Worm (Caenorhabditis elegans): ENCODE measurements around the gene osg-1.
A peak's percentile ranks its signal among the peaks of the same experiment; 100 is the strongest.

Gene osg-1

DNA sequence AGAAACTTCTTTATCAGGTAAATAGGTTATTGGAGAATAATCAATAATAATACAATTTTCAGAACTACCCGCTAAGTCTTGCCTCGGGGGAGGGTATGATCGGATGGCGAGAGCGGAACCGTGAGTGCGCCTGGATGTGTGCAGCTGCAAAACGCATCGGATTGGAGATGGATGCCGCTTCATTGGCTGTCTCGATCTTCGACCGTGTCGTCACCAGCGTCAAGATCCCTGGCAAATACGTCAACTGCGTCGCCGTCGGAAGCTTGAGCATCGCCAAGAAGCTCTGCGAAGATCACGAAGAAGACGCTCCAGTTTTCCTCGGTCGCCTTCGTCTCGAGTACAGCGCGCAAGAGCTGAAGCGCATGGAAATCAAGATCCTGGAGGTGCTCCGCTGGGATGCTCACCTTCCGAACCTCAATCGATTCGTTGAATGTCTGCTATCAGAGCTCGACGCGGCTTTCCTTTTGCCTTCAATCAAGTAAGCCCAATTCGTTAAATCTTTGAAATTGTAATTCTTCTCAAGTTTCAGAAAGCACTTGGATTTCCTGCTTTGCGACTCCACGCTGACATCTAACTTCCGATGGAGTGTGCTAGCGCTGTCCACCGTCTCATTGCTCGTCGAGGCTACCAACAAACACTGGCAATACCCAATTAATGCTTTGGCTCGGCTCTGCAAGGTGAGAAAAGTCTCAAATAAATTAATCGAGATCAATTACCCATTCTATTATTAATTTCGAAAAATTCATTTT is 17.5 kb downstream of the osg-1 start:
- TF ChIP-seq W03F9.2 (tag; optimal IDR thresholded peaks at IDR 0.05) (no peak), dao-5 (tag; optimal IDR thresholded peaks at IDR 0.05) (no peak), him-1 (tag; optimal IDR thresholded peaks at IDR 0.05) (no peak)

DNA sequence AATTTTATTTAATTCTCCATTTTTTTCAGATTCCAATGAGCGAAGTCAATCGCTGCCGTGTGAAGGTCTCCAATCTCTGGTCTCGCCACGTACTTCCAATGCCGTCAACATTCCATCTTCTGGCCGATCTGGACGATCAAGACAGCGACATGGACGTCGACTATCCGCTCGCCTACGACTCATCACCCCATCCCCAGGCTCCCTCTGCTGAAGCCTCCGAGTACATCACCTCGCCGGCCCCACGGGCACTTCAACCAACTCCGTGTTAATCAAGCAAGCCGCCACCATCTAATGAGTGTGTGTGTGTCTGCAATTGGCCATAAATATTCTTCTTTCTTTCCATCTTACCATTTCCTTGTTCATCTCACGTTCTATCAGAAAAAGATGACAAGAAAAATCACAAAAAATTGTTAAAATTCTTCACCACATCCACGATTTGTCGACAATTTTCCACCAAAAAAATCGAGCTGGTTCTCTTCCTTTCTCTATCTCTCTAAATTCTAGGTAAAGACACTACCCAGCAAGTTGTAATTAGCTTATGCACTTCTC is 18.2 kb downstream of the osg-1 start:
- TF ChIP-seq W03F9.2 (tag; optimal IDR thresholded peaks at IDR 0.05), result no peak
- TF ChIP-seq dao-5 (tag; optimal IDR thresholded peaks at IDR 0.05), result no peak
- TF ChIP-seq him-1 (tag; optimal IDR thresholded peaks at IDR 0.05), result no peak

DNA sequence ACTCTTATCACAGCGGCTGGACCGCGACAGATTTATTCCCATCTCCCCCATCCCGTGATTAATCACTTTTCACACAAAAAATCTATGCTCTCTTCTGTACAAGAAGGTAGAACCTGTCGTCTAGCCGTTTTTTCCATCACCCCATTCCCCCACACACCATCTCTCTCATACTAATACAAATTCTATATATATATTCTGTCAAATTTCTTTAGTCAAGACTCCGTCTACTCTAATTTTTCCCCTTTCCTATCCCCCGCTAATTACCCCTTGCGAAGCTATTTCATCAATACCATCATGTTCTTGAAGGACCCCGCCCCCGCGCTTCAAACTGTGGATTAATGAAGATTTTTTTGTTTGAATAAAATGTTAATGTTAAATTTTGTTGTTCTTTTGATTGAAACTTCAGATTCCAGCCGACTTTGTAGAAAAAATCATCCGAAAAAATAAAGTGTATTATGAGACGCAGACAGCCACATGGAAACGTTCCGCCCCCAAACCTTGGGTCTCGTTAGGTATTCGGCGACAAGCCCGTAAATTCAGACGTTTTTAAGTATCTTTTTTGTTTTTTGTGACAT is 18.8 kb downstream of the osg-1 start:
- peak; percentile 16 for TF ChIP-seq him-1 (tag; optimal IDR thresholded peaks at IDR 0.05)
- no peak for TF ChIP-seq dao-5 (tag; optimal IDR thresholded peaks at IDR 0.05)

DNA sequence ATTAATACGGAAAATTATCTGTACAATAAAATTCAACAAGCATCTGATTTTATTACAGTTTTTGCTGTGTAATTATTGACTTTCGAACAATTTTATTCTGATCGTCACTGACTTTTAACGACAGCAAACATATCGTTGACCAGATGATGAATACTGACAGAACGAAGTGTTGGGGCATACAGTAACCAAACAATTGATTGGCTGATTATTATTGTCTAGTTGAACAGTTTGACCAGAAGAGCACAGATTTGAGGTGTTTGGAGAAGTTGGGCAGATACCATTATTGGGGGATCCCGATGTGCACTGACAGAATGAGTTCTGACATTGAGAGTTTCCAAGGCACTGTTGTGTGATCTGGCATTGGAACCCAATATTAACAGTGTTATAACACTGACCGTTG is 19.6 kb downstream of the osg-1 start:
- no peak for TF ChIP-seq W03F9.2 (tag; optimal IDR thresholded peaks at IDR 0.05)
- no peak for TF ChIP-seq dao-5 (tag; optimal IDR thresholded peaks at IDR 0.05)
- no peak for TF ChIP-seq him-1 (tag; optimal IDR thresholded peaks at IDR 0.05)

DNA sequence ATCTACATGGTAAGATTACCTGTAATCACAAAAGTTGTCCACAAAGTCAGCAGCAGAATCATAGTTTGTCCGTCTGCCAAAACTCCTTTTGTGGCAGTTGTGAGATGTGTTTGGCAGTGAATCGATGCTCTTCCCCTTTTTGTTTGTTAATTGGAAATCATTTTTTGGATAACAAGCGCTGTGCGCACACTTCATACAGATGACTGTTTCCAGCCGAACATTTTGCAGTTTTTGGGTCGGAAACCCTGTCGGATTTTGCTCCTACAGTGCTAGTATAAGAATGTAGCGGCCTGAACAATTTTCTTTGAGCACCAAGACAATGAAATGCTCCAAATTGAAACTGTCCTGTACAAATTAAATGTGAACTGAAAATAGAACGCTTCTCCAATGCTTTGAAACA is 21.3 kb downstream of the osg-1 start, which contains the start of gene D1044.7:
Gene D1044.7, minus strand, starts transcription at position 101 of the 400 bp plus-strand sequence.
- TF ChIP-seq W03F9.2 (tag; optimal IDR thresholded peaks at IDR 0.05) (no peak), him-1 (tag; optimal IDR thresholded peaks at IDR 0.05) (no peak), dao-5 (tag; optimal IDR thresholded peaks at IDR 0.05) (no peak)

DNA sequence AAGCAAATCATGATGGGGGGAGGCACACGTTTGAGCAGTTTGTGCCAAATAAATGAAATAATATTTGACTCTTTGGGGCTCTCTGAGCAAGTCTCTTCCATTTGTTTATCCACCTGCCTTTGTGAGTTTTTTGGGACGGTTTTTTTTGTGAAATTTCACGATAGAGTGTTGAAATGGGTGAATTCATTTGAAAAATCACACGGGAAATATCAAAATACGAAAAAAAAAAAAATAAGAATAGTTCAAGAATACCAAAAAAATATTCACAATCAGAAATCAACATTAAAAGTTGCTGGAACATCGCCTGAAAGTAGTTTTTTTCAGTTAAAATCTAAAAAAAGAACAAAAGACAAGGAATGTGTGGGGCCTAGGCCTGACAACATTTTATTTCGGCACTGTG is 25.1 kb downstream of the osg-1 start, which contains the start of gene pqn-25:
Gene pqn-25, minus strand, starts transcription at position 101 of the 400 bp plus-strand sequence.
- TF ChIP-seq W03F9.2 (tag; optimal IDR thresholded peaks at IDR 0.05), result no peak
- no peak for TF ChIP-seq him-1 (tag; optimal IDR thresholded peaks at IDR 0.05)
- no peak for TF ChIP-seq dao-5 (tag; optimal IDR thresholded peaks at IDR 0.05)

DNA sequence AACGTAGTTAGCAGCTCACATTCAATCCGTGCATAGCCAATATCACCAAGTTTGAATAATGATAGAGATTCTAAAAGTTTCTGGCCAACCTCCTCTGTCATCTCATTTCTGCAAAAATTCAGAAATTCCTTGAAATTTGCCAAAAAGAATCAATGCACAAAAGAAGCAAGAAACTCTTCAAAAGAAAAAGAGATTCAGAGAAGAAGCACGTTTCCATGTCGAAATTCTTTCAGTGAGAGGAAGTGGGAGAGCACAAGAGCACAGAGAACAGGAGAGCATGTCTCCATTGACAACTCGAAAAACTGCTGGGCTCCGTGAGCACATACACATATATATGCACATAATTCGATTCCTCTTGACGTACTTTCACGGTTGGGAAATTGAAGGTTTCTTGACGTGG is 30.1 kb downstream of the osg-1 start, which contains the start of gene nekl-4:
Gene nekl-4, minus strand, starts transcription at position 101 of the 400 bp plus-strand sequence.
- TF ChIP-seq him-1 (tag; optimal IDR thresholded peaks at IDR 0.05) (no peak), W03F9.2 (tag; optimal IDR thresholded peaks at IDR 0.05) (no peak), dao-5 (tag; optimal IDR thresholded peaks at IDR 0.05) (no peak)

DNA sequence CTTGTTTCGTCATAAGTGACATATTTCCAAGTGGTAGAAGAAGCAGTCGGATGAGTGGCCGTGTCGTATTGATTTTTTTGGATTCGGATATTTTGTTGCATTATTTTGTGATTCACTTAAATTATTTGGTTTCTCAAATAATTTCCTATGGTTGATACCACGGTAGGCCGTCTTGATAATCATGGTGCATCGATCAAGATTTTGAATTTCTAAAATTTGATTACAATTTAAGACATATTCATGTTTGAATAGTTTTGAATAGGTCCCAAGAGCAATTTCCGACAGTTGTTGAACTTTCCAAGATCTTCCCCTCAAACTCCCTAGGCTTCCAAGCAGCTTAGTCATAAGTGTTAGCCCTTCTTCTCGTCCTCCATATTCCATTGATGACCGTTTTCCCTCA is 34.6 kb downstream of the osg-1 start, which contains the start of gene D1044.4:
Gene D1044.4, minus strand, starts transcription at position 101 of the 400 bp plus-strand sequence.
- TF ChIP-seq W03F9.2 (tag; optimal IDR thresholded peaks at IDR 0.05) (no peak), dao-5 (tag; optimal IDR thresholded peaks at IDR 0.05) (no peak), him-1 (tag; optimal IDR thresholded peaks at IDR 0.05) (no peak)

DNA sequence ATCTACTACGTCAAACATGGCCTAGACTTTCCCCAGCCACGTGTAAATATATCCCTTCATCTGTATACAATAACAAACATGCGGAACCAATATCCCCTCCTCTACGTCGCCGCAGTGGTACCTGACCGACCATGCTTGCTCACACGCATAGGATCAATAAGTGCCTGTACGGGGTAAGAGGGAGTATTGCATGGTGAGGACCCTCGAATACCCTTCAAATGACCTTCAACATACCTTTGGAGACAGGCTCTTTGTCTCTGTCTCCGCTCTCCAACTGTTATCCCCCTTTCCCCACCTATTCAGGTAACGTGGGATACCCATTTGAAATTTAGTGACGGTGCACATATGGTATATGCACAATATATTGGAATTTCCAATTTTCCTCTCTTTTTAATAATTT is 38.6 kb downstream of the osg-1 start, which contains the start of gene dex-1:
Gene dex-1, plus strand, starts transcription at position 132 of the 400 bp plus-strand sequence.
- no peak for TF ChIP-seq W03F9.2 (tag; optimal IDR thresholded peaks at IDR 0.05)
- TF ChIP-seq him-1 (tag; optimal IDR thresholded peaks at IDR 0.05), result no peak
- no peak for TF ChIP-seq dao-5 (tag; optimal IDR thresholded peaks at IDR 0.05)

DNA sequence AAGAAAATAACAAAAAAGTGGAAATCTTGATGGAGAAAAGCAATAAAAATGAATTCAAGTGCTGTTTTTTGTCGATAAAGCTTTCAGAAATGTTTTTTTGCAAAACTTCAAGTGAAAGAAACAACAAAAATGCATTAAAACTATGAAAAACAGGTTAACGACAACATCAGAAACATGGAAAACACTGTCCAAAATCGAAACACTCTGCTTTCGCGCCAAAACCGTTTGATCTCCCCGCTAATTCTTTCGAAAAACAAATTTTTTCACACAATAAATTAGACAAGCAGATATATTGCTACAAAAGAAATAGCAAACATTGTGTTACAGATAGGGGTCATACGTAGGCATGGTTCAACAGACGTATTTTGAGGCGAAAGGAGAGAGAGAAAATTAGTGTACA is 54.4 kb downstream of the osg-1 start:
- no peak for TF ChIP-seq dao-5 (tag; optimal IDR thresholded peaks at IDR 0.05)
- TF ChIP-seq him-1 (tag; optimal IDR thresholded peaks at IDR 0.05), result no peak
- no peak for TF ChIP-seq W03F9.2 (tag; optimal IDR thresholded peaks at IDR 0.05)

DNA sequence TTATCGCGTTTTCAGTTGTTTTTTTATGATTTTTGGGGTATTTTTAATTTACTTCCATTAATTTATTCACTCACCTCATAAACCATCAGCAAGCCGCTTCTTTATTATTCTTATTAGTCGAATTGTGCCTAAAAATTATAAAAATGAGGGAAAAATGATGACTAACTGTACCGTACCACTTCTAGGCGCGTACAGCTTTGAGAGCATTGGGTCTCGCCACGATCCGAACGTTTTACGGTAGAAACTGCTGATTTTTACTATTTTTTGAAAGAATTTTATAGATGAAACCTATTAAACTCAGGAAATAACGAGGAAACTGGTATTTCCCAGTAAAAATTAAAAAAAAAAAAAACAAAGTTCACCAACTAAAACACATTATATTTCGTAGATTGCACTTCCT is 55.7 kb downstream of the osg-1 start, which contains the start of gene D1044.6:
Gene D1044.6, minus strand, starts transcription at position 128 of the 400 bp plus-strand sequence.
- no peak for TF ChIP-seq dao-5 (tag; optimal IDR thresholded peaks at IDR 0.05)
- TF ChIP-seq W03F9.2 (tag; optimal IDR thresholded peaks at IDR 0.05), result peak; percentile 19
- no peak for TF ChIP-seq him-1 (tag; optimal IDR thresholded peaks at IDR 0.05)

DNA sequence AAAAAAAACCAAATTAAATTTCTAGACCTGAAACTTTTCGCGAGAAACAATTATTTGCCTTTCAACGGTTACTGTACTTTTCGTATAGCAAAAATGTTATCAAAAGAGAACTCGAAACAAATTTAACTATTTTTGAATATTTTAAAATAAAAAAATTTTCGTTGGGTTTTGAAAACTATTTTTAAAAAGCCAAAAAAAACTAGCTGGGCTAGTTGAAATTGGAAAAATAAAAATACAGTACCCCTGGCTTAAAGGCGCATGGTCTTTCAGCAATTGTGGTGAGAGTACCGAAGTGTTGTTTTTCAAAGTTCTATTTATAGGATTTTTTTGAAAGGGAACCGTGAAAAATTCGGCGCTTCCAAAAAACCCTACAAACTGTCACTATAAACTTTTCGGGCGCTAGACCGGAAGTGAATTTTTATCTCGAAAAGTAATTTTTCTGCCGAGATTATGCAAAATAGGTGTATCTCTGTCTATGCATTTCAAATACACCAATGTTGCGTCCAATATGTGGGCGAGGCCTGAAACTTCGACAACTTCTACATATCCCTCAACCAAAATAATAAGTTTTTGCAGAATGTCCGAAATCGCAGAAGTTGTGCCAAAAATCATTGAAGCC is 56.5 kb downstream of the osg-1 start, which contains the start of gene D1044.1:
Gene D1044.1, plus strand, starts transcription at position 569 of the 619 bp plus-strand sequence.
- no peak for TF ChIP-seq him-1 (tag; optimal IDR thresholded peaks at IDR 0.05)
- TF ChIP-seq W03F9.2 (tag; optimal IDR thresholded peaks at IDR 0.05), result no peak

DNA sequence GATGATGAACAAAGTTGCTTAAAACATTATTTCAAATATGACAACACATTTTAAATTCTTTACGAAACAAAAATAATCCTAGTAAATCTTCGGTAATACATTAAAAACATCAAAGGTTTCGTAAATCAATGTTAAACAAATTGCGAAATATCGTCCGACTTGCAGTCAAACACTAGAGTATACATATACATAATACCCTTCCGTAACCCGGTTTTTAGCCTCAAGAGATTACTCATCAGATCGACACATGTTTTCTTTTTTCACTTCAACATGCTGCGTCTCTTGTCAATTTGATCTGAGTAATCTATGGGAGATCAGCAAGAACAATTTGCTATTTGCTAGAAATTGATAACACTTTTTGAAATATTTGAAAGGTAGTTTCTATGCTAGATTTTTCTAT is 59.0 kb downstream of the osg-1 start:
- TF ChIP-seq dao-5 (tag; optimal IDR thresholded peaks at IDR 0.05), result no peak
- no peak for TF ChIP-seq W03F9.2 (tag; optimal IDR thresholded peaks at IDR 0.05)
- no peak for TF ChIP-seq him-1 (tag; optimal IDR thresholded peaks at IDR 0.05)

All from whole organism, L4/young adult.